Fruit fly (Drosophila melanogaster) whole organism, embryonic: ENCODE measurements around the gene CG3117.
A peak's percentile ranks its signal among the peaks of the same experiment; 100 is the strongest.

Source experiments
- Abd-B ChIP-seq: fragments of 200-800 bp; sonication (Bioruptor generic); optimal IDR thresholded peaks from 2 replicates; lab custom pipeline; 2018; ENCODE audit warnings: missing biosample characterization, mild to moderate bottlenecking, missing genetic modification characterization, moderate library complexity
- CG10209 ChIP-seq: fragments of 200-800 bp; sonication (Bioruptor generic); optimal IDR thresholded peaks from 3 replicates; lab custom pipeline; 2017; ENCODE audit warnings: missing biosample characterization, mild to moderate bottlenecking, missing genetic modification characterization, missing genetic modification reagents
- CG10267 ChIP-seq: fragments of 200-800 bp; sonication (Bioruptor generic); optimal IDR thresholded peaks from 2 replicates; lab custom pipeline; 2018; ENCODE audit warnings: missing biosample characterization, mild to moderate bottlenecking, missing genetic modification characterization, moderate library complexity
- CG10462 ChIP-seq: fragments of 200-800 bp; sonication (Bioruptor generic); optimal IDR thresholded peaks from 2 replicates; lab custom pipeline; 2016; ENCODE audit warnings: missing biosample characterization, missing genetic modification characterization
- CG11723 ChIP-seq: fragments of 200-800 bp; sonication (Bioruptor generic); optimal IDR thresholded peaks from 2 replicates; lab custom pipeline; 2017; ENCODE audit warnings: missing biosample characterization, mild to moderate bottlenecking, missing genetic modification characterization
- CG12236 ChIP-seq: fragments of 200-800 bp; sonication (Bioruptor generic); optimal IDR thresholded peaks from 2 replicates; lab custom pipeline; 2016; ENCODE audit warnings: missing biosample characterization, missing genetic modification characterization
- CG13894 ChIP-seq: fragments of 200-800 bp; sonication (Bioruptor generic); optimal IDR thresholded peaks from 3 replicates; lab custom pipeline; 2018; ENCODE audit warnings: missing biosample characterization, mild to moderate bottlenecking, missing genetic modification characterization, moderate library complexity
- CG16863 ChIP-seq: fragments of 200-800 bp; sonication (Bioruptor generic); optimal IDR thresholded peaks from 3 replicates; lab custom pipeline; 2016; ENCODE audit warnings: missing biosample characterization, missing genetic modification characterization
- CG17186 ChIP-seq: fragments of 200-800 bp; sonication (Bioruptor generic); optimal IDR thresholded peaks from 3 replicates; lab custom pipeline; 2017; ENCODE audit warnings: missing biosample characterization, missing genetic modification reagents, missing genetic modification characterization
- CG2875 ChIP-seq: fragments of 200-800 bp; sonication (Bioruptor generic); optimal IDR thresholded peaks from 2 replicates; lab custom pipeline; 2017; ENCODE audit warnings: missing biosample characterization, mild to moderate bottlenecking, missing genetic modification characterization, missing genetic modification reagents
- CG31388 ChIP-seq: fragments of 200-800 bp; sonication (Bioruptor generic); optimal IDR thresholded peaks from 2 replicates; lab custom pipeline; 2016; ENCODE audit warnings: missing biosample characterization, missing genetic modification characterization
- CG33557 ChIP-seq: fragments of 200-800 bp; sonication (Bioruptor generic); optimal IDR thresholded peaks from 2 replicates; lab custom pipeline; 2019; ENCODE audit warnings: missing biosample characterization, mild to moderate bottlenecking, missing genetic modification characterization, moderate library complexity
- CG34376 ChIP-seq: fragments of 200-800 bp; sonication (Bioruptor generic); optimal IDR thresholded peaks from 2 replicates; lab custom pipeline; 2018; ENCODE audit warnings: missing biosample characterization, mild to moderate bottlenecking, missing genetic modification characterization
- CG34422 ChIP-seq: fragments of 200-800 bp; sonication (Bioruptor generic); IDR thresholded peaks from 3 replicates; pipeline ENCODE4 v1.3.6; 2022; ENCODE audit warnings: missing biosample characterization, missing genetic modification characterization
- CG3995 ChIP-seq: fragments of 200-800 bp; sonication (Bioruptor generic); optimal IDR thresholded peaks from 3 replicates; lab custom pipeline; 2016; ENCODE audit warnings: missing biosample characterization, missing genetic modification characterization
- CG4328 ChIP-seq: fragments of 200-800 bp; sonication (Bioruptor generic); optimal IDR thresholded peaks from 3 replicates; lab custom pipeline; 2017; ENCODE audit warnings: missing biosample characterization, missing genetic modification reagents, missing genetic modification characterization
- CG4820 ChIP-seq: fragments of 200-800 bp; sonication (Bioruptor generic); optimal IDR thresholded peaks from 3 replicates; lab custom pipeline; 2016; ENCODE audit warnings: missing biosample characterization, missing genetic modification characterization
- CG6791 ChIP-seq: fragments of 200-800 bp; sonication (Bioruptor generic); IDR thresholded peaks from 3 replicates; pipeline ENCODE4 v1.3.6; 2022; ENCODE audit warnings: missing biosample characterization, missing genetic modification characterization; ENCODE audit not compliant: partially characterized antibody
- CG9797 ChIP-seq: fragments of 200-800 bp; sonication (Bioruptor generic); optimal IDR thresholded peaks from 3 replicates; lab custom pipeline; 2018; ENCODE audit warnings: missing biosample characterization, mild to moderate bottlenecking, missing genetic modification characterization
- CG9817 ChIP-seq: fragments of 200-800 bp; sonication (Bioruptor generic); optimal IDR thresholded peaks from 2 replicates; lab custom pipeline; 2018; ENCODE audit warnings: missing biosample characterization, mild to moderate bottlenecking, missing genetic modification characterization, moderate library complexity
- Dip2 ChIP-seq: fragments of 200-800 bp; sonication (Bioruptor generic); IDR thresholded peaks from 2 replicates; pipeline ENCODE4 v1.3.6; 2022; ENCODE audit warnings: missing biosample characterization, missing genetic modification characterization
- Fer1 ChIP-seq: fragments of 200-800 bp; sonication (Bioruptor generic); optimal IDR thresholded peaks from 2 replicates; lab custom pipeline; 2017; ENCODE audit warnings: missing biosample characterization, mild to moderate bottlenecking, missing genetic modification characterization
- GATAe ChIP-seq: fragments of 200-800 bp; sonication (Bioruptor generic); conservative IDR thresholded peaks from 2 replicates; pipeline ENCODE4 v1.3.6; 2022; ENCODE audit warnings: missing biosample characterization, missing genetic modification characterization
- Hmr ChIP-seq: fragments of 200-800 bp; sonication (Bioruptor generic); optimal IDR thresholded peaks from 3 replicates; lab custom pipeline; 2017; ENCODE audit warnings: mild to moderate bottlenecking, missing biosample characterization, missing genetic modification reagents, missing genetic modification characterization
- Optix ChIP-seq: fragments of 200-800 bp; sonication (Bioruptor generic); IDR thresholded peaks from 3 replicates; pipeline ENCODE4 v1.3.6; 2022; ENCODE audit warnings: missing biosample characterization, missing genetic modification characterization
- PHDP ChIP-seq: fragments of 200-800 bp; sonication (Bioruptor generic); optimal IDR thresholded peaks from 3 replicates; lab custom pipeline; 2018; ENCODE audit warnings: missing biosample characterization, mild to moderate bottlenecking, missing genetic modification characterization, moderate library complexity
- Scr ChIP-seq: fragments of 200-800 bp; sonication (Bioruptor generic); IDR thresholded peaks from 2 replicates; pipeline ENCODE4 v1.3.6; 2022; ENCODE audit warnings: missing biosample characterization, missing genetic modification characterization; ENCODE audit not compliant: partially characterized antibody
- Sry-β ChIP-seq: fragments of 200-800 bp; sonication (Bioruptor generic); optimal IDR thresholded peaks from 2 replicates; lab custom pipeline; 2018; ENCODE audit warnings: missing biosample characterization, mild to moderate bottlenecking, missing genetic modification characterization, moderate library complexity
- Ssrp ChIP-seq: fragments of 200-800 bp; sonication (Bioruptor generic); optimal IDR thresholded peaks from 2 replicates; lab custom pipeline; 2018; ENCODE audit warnings: missing biosample characterization, mild to moderate bottlenecking, missing genetic modification characterization, moderate library complexity
- bcd ChIP-seq: fragments of 200-800 bp; sonication (Bioruptor generic); optimal IDR thresholded peaks from 2 replicates; lab custom pipeline; 2017; ENCODE audit warnings: missing biosample characterization, mild to moderate bottlenecking, missing genetic modification characterization
- ci ChIP-seq: fragments of 200-800 bp; sonication (Bioruptor generic); IDR thresholded peaks from 3 replicates; pipeline ENCODE4 v1.3.6; 2022; ENCODE audit warnings: missing biosample characterization, missing genetic modification characterization
- dysf ChIP-seq: fragments of 200-800 bp; sonication (Bioruptor generic); IDR thresholded peaks from 3 replicates; pipeline ENCODE4 v1.3.6; 2022; ENCODE audit warnings: missing biosample characterization, missing genetic modification characterization
- exex ChIP-seq: fragments of 200-800 bp; sonication (Bioruptor generic); optimal IDR thresholded peaks from 4 replicates; lab custom pipeline; 2018; ENCODE audit warnings: missing biosample characterization, mild to moderate bottlenecking, missing genetic modification characterization, moderate library complexity
- eyg ChIP-seq: fragments of 200-800 bp; sonication (Bioruptor generic); optimal IDR thresholded peaks from 3 replicates; lab custom pipeline; 2016; ENCODE audit warnings: missing biosample characterization, missing genetic modification characterization
- fu2 ChIP-seq: fragments of 200-800 bp; sonication (Bioruptor generic); optimal IDR thresholded peaks from 2 replicates; lab custom pipeline; 2016; ENCODE audit warnings: missing biosample characterization, missing genetic modification characterization
- gcm ChIP-seq: fragments of 200-800 bp; sonication (Bioruptor generic); optimal IDR thresholded peaks from 2 replicates; lab custom pipeline; 2019; ENCODE audit warnings: missing biosample characterization, mild to moderate bottlenecking, missing genetic modification characterization, moderate library complexity
- gfzf ChIP-seq: fragments of 200-800 bp; sonication (Bioruptor generic); optimal IDR thresholded peaks from 2 replicates; lab custom pipeline; 2016; ENCODE audit warnings: missing biosample characterization, mild to moderate bottlenecking, missing genetic modification characterization, moderate library complexity
- gsb-n ChIP-seq: fragments of 200-800 bp; sonication (Bioruptor generic); optimal IDR thresholded peaks from 3 replicates; lab custom pipeline; 2018; ENCODE audit warnings: missing biosample characterization, mild to moderate bottlenecking, missing genetic modification characterization
- h ChIP-seq: fragments of >200 bp; optimal IDR thresholded peaks from 2 replicates; lab custom pipeline; 2017
- insv ChIP-seq, 2 experiments: fragments of 200-800 bp; sonication (Bioruptor generic); optimal IDR thresholded peaks; 3 replicates each; lab custom pipeline; 2016 to 2018; ENCODE audit warnings: missing biosample characterization in 2 of 2, missing genetic modification characterization in 2 of 2
- kay ChIP-seq: fragments of 200-800 bp; sonication (Bioruptor generic); optimal IDR thresholded peaks from 2 replicates; lab custom pipeline; 2016; ENCODE audit warnings: missing biosample characterization, missing genetic modification characterization
- klu ChIP-seq: fragments of 200-800 bp; sonication (Bioruptor generic); IDR thresholded peaks from 2 replicates; pipeline ENCODE4 v1.3.6; 2022; ENCODE audit warnings: missing biosample characterization, missing genetic modification characterization
- knrl ChIP-seq: fragments of 200-800 bp; sonication (Bioruptor generic); IDR thresholded peaks from 3 replicates; pipeline ENCODE4 v1.3.6; 2022; ENCODE audit warnings: missing biosample characterization, missing genetic modification characterization; ENCODE audit not compliant: partially characterized antibody
- onecut ChIP-seq: fragments of 200-800 bp; sonication (Bioruptor generic); IDR thresholded peaks from 2 replicates; pipeline ENCODE4 v1.3.6; 2022; ENCODE audit warnings: missing biosample characterization, missing genetic modification characterization
- psq ChIP-seq: fragments of 200-800 bp; sonication (Bioruptor generic); optimal IDR thresholded peaks from 2 replicates; lab custom pipeline; 2017; ENCODE audit warnings: missing biosample characterization, missing genetic modification characterization
- pum ChIP-seq: fragments of 200-800 bp; sonication (Bioruptor generic); optimal IDR thresholded peaks from 2 replicates; lab custom pipeline; 2016; ENCODE audit warnings: missing biosample characterization, missing genetic modification characterization
- repo ChIP-seq: fragments of 200-800 bp; sonication (Bioruptor generic); optimal IDR thresholded peaks from 2 replicates; lab custom pipeline; 2016; ENCODE audit warnings: missing biosample characterization, missing genetic modification characterization
- sqz ChIP-seq: fragments of 200-800 bp; sonication (Bioruptor generic); optimal IDR thresholded peaks from 3 replicates; lab custom pipeline; 2018; ENCODE audit warnings: missing biosample characterization, mild to moderate bottlenecking, missing genetic modification characterization
- vfl ChIP-seq: fragments of 200-800 bp; sonication (Bioruptor generic); optimal IDR thresholded peaks from 2 replicates; lab custom pipeline; 2016; ENCODE audit warnings: missing biosample characterization, missing genetic modification characterization
- wek ChIP-seq: fragments of 200-800 bp; sonication (Bioruptor generic); optimal IDR thresholded peaks from 3 replicates; lab custom pipeline; 2018; ENCODE audit warnings: missing biosample characterization, mild to moderate bottlenecking, missing genetic modification characterization, moderate library complexity

CG3117 gene

DNA sequence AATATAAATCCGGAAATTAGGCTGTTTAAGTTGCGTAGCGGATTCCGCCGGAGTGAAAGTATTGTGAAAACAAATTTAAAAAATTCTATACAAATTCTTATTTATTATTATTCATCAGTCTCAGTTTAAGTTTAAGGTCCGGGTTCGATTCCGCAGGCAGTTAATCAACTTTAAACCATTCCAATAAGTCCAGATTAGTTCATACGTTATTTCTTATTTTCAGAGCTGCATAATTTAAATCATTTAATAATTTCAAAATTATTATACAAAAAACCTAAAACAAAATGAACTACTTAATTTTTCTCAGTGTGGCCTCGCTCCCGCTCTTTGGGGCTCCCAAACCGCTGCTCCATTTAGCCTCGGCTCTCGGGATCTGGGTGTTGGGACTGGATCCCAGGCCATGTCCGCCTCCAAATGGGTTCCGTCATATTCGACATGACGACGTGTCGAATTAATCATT lies 16.6 kb downstream of the CG3117 start (continued):
- no peak for TF ChIP-seq psq (GFP tag; lab: Kevin White, UChicago)
- peak; percentile 73 for TF ChIP-seq onecut
- TF ChIP-seq pum (GFP tag; lab: Kevin White, UChicago) = peak; percentile 60
- peak; percentile 86 for TF ChIP-seq gsb-n
- peak; percentile 85 for TF ChIP-seq PHDP (tag; lab: Kevin White, UChicago)
- peak; percentile 54; the same call in 2 of the 3 replicates for TF ChIP-seq Optix (GFP tag; lab: Robert Waterston, UW)
- TF ChIP-seq klu (GFP tag; lab: Robert Waterston, UW) = peak; percentile 75; the same call in 1 of the 2 replicates
- TF ChIP-seq CG11723 (GFP tag; lab: Kevin White, UChicago) = peak; percentile 90
- TF ChIP-seq CG2875 = peak; percentile 83
- TF ChIP-seq CG10462 (GFP tag; lab: Kevin White, UChicago) = peak; percentile 65
- peak; percentile 83 for TF ChIP-seq Abd-B (GFP tag; lab: Kevin White, UChicago)
- TF ChIP-seq CG3995 (GFP tag; lab: Kevin White, UChicago) = peak; percentile 33
- peak; percentile 46 for TF ChIP-seq Sry-β (GFP tag; lab: Kevin White, UChicago)
- TF ChIP-seq CG16863 (GFP tag; lab: Kevin White, UChicago) = peak; percentile 30
- TF ChIP-seq CG6791 (GFP tag; lab: Robert Waterston, UW) = no peak
- peak; percentile 88 for TF ChIP-seq CG10267 (tag; lab: Kevin White, UChicago)
- TF ChIP-seq gcm (GFP tag; lab: Kevin White, UChicago) = peak; percentile 89
- TF ChIP-seq CG4820 (GFP tag; lab: Kevin White, UChicago) = peak; percentile 89
- peak; percentile 29 for TF ChIP-seq CG34376 (GFP tag; lab: Kevin White, UChicago)
- peak; percentile 90 for TF ChIP-seq bcd
- TF ChIP-seq exex (tag; lab: Kevin White, UChicago) = peak; percentile 50
- TF ChIP-seq gfzf (GFP tag; lab: Kevin White, UChicago) = no peak
- TF ChIP-seq ci (GFP tag; lab: Robert Waterston, UW) = peak; percentile 76
- TF ChIP-seq CG9797 = peak; percentile 32
- TF ChIP-seq repo (GFP tag; lab: Kevin White, UChicago) = peak; percentile 22
- TF ChIP-seq CG9817 (tag; lab: Kevin White, UChicago) = peak; percentile 75
- peak; percentile 89 for TF ChIP-seq Fer1 (GFP tag; lab: Kevin White, UChicago)
- TF ChIP-seq CG13894 (tag; lab: Kevin White, UChicago) = peak; percentile 8
- TF ChIP-seq CG33557 = peak; percentile 92
- TF ChIP-seq wek (GFP tag; lab: Kevin White, UChicago) = no peak
- TF ChIP-seq Scr = no peak
- TF ChIP-seq CG34422 (GFP tag; lab: Robert Waterston, UW) = peak; percentile 69; the same call in 2 of the 3 replicates
- TF ChIP-seq Dip2 (GFP tag; lab: Robert Waterston, UW) = no peak
- TF ChIP-seq CG4328 (GFP tag; lab: Kevin White, UChicago) = peak; percentile 87
- TF ChIP-seq GATAe (GFP tag; lab: Robert Waterston, UW) = no peak
- peak; percentile 85 for TF ChIP-seq dysf (GFP tag; lab: Robert Waterston, UW)
- peak; percentile 25 for TF ChIP-seq CG17186 (GFP tag; lab: Kevin White, UChicago)
- peak; percentile 92 for TF ChIP-seq Ssrp (tag; lab: Kevin White, UChicago)
- TF ChIP-seq vfl (GFP tag; lab: Kevin White, UChicago) = peak; percentile 59
- peak; percentile 89 for TF ChIP-seq CG10209 (GFP tag; lab: Kevin White, UChicago)
- peak; percentile 41 for TF ChIP-seq CG31388 (GFP tag; lab: Kevin White, UChicago)
- peak; percentile 20 for TF ChIP-seq CG12236 (GFP tag; lab: Kevin White, UChicago)
- TF ChIP-seq h (lab: Kevin White, UChicago) = no peak
- peak; percentile 25 for TF ChIP-seq fu2 (GFP tag; lab: Kevin White, UChicago)
- TF ChIP-seq kay (GFP tag; lab: Kevin White, UChicago) = peak; percentile 79
- TF ChIP-seq insv (GFP tag; optimal IDR thresholded peaks at IDR 0.05; lab: Kevin White, UChicago) = peak in 1 of 2 experiments; percentile 59
- TF ChIP-seq eyg = no peak
- peak; percentile 74 for TF ChIP-seq sqz
- no peak for TF ChIP-seq knrl
- peak; percentile 87 for TF ChIP-seq Hmr (GFP tag; lab: Kevin White, UChicago)
